Worm (Caenorhabditis elegans): ENCODE results near the gene ebp-1.
"Not testable (repeated sequence)": the region's sequence is repeated elsewhere in the genome, so short reads cannot be mapped to it uniquely, and the experiment has no call there.

Gene ebp-1

ce11 chrV:18055297-18056019 is 12.1 kb downstream of the ebp-1 start, which contains the start of the genes Y59A8B.25 and ebp-3:
TSS of gene Y59A8B.25 (minus strand) at chrV:18055397.
TSS of gene ebp-3 (plus strand) at chrV:18055969.
- TF ChIP-seq klf-2 (GFP tag; conservative IDR thresholded peaks at IDR 0.05); med-1 (GFP tag; optimal IDR thresholded peaks at IDR 0.05; ENCODE audit: insufficient read depth); T22C8.4 (GFP tag; IDR thresholded peaks at IDR 0.05): not testable (repeated sequence)

DNA sequence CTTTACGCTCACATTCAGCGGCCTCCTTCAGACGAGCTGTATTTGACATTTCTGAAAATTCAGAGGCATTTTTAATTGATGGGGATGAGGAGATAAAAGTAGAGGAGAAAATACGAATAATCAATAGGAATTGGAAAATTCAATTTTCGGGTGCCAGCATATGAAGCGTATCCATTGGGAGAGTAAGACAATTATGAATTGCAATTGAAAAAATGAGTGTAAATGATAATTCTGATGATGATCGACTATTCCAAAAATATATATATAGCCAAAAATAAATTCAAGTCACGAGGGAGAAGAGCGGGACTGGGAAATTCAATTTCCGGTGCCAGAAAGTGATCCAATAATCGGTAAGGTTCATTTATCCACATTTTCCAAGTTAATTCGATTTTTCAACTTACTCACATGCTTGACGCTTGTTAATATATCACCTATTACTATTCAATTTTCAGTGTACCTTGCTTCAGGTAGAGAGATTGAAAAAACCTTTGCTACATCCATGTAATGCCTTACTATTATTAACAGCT is 22.9 kb downstream of the ebp-1 start, which contains the start of gene Y59A8B.8:
Gene Y59A8B.8, minus strand, starts transcription at position 51 of the 527 bp plus-strand sequence.
- TF ChIP-seq tab-1 (GFP tag; IDR thresholded peaks at IDR 0.05) (no peak), ztf-23 (GFP tag; IDR thresholded peaks at IDR 0.05) (no peak), T22C8.4 (GFP tag; IDR thresholded peaks at IDR 0.05) (no peak), med-1 (GFP tag; optimal IDR thresholded peaks at IDR 0.05; ENCODE audit: insufficient read depth) (no peak), cog-1 (tag; optimal IDR thresholded peaks at IDR 0.05) (no peak), flt-1 (GFP tag; IDR thresholded peaks at IDR 0.05) (no peak), ref-1 (GFP tag; conservative IDR thresholded peaks at IDR 0.05) (no peak), ztf-29 (GFP tag; IDR thresholded peaks at IDR 0.05) (no peak), klf-2 (GFP tag; conservative IDR thresholded peaks at IDR 0.05) (no peak)

DNA sequence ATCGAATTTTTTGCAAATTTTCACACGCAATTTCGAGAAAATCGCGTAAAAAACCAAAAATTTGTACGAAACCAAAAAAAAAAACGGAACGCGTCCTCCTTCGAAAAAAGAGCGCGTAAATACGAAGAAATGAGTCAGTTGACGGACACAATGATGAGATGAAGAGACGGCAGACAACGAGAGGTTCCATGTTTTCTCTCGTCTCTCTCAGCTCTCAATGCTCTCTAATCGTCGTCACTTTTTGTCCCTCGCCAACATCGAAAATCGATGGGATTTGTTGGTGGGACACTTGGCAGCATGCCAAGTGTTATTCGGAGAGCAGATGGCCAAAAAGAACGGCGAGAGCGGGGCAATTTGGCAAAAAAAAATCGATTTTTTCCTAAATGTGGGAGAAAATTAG is 35.8 kb downstream of the ebp-1 start:
- TF ChIP-seq ztf-29 (GFP tag; IDR thresholded peaks at IDR 0.05) (no peak), klf-2 (GFP tag; conservative IDR thresholded peaks at IDR 0.05) (no peak), T22C8.4 (GFP tag; IDR thresholded peaks at IDR 0.05) (peak; percentile 92), cog-1 (tag; optimal IDR thresholded peaks at IDR 0.05) (peak; percentile 47)

- TF ChIP-seq tab-1 (GFP tag; IDR thresholded peaks at IDR 0.05) (no peak), T22C8.4 (GFP tag; IDR thresholded peaks at IDR 0.05) (no peak), flt-1 (GFP tag; IDR thresholded peaks at IDR 0.05) (no peak)
Observed at ce11 chrV:18081857-18082256, 38.5 kb downstream of the ebp-1 start, which contains the start of gene nova-1. TSS of gene nova-1 (minus strand) at chrV:18081957.

- TF ChIP-seq flt-1 (GFP tag; IDR thresholded peaks at IDR 0.05) (no peak), klf-2 (GFP tag; conservative IDR thresholded peaks at IDR 0.05) (no peak), tab-1 (GFP tag; IDR thresholded peaks at IDR 0.05) (no peak), ztf-23 (GFP tag; IDR thresholded peaks at IDR 0.05) (no peak)
Observed at ce11 chrV:18085150-18085833, 41.9 kb downstream of the ebp-1 start, which contains the start of gene fbxa-106. TSS of gene fbxa-106 (minus strand) at chrV:18085200.

- TF ChIP-seq ztf-29 (GFP tag; IDR thresholded peaks at IDR 0.05) (no peak), med-1 (GFP tag; optimal IDR thresholded peaks at IDR 0.05; ENCODE audit: insufficient read depth) (no peak)
Observed at ce11 chrV:18086174-18086661, 42.8 kb downstream of the ebp-1 start, which contains the start of gene Y59A8B.12. TSS of gene Y59A8B.12 (minus strand) at chrV:18086224.

DNA sequence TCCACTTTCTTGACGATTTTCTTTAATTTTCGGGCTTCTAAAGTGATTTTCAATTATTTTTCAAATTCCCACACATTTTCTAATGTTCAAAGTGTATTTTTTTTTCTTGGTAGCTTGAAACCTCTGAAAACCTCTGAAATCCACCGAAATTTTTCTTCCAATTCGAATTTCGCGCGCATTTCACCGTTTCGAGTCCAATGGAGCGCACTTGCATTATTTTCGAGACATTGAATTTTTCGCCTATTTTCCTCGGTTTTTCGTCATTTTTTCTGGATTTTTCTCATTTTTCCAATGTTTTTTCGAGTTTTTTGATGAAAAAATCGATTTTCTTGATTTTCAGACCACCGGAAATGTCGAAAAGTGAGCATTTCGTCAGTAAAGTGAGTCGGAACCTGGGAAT is 43.4 kb downstream of the ebp-1 start, which contains the start of gene slr-2:
Gene slr-2, plus strand, starts transcription at position 341 of the 400 bp plus-strand sequence.
- TF ChIP-seq T22C8.4 (GFP tag; IDR thresholded peaks at IDR 0.05) (no peak), ztf-23 (GFP tag; IDR thresholded peaks at IDR 0.05) (no peak), tab-1 (GFP tag; IDR thresholded peaks at IDR 0.05) (no peak), klf-2 (GFP tag; conservative IDR thresholded peaks at IDR 0.05) (no peak), ztf-29 (GFP tag; IDR thresholded peaks at IDR 0.05) (no peak), cog-1 (tag; optimal IDR thresholded peaks at IDR 0.05) (no peak)

- TF ChIP-seq ztf-29 (GFP tag; IDR thresholded peaks at IDR 0.05) (no peak), klf-2 (GFP tag; conservative IDR thresholded peaks at IDR 0.05) (no peak), tab-1 (GFP tag; IDR thresholded peaks at IDR 0.05) (no peak), cog-1 (tag; optimal IDR thresholded peaks at IDR 0.05) (no peak), flt-1 (GFP tag; IDR thresholded peaks at IDR 0.05) (no peak), med-1 (GFP tag; optimal IDR thresholded peaks at IDR 0.05; ENCODE audit: insufficient read depth) (no peak), T22C8.4 (GFP tag; IDR thresholded peaks at IDR 0.05) (no peak), ref-1 (GFP tag; conservative IDR thresholded peaks at IDR 0.05) (no peak), ztf-23 (GFP tag; IDR thresholded peaks at IDR 0.05) (no peak)
Observed at ce11 chrV:18091216-18091615, 47.8 kb downstream of the ebp-1 start.

DNA sequence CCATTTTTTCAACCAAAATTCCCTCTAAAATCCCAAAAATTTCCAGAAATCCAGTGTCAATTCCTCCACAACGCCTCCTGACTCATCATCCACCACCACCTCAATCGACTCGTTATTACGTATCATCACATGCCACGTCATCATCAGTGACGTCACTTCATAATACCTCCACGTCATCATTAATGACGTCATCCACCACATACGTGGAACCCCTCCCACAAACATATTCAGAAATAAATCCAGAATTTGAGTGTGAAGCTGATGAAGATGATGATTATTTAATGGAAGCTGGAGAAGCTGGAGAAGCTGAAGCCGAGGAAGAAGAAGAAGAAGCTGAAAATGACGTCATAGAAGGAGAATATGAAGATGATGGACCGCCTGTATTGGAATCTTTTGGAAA is 50.6 kb downstream of the ebp-1 start:
- no peak for TF ChIP-seq tab-1 (GFP tag; IDR thresholded peaks at IDR 0.05)
- TF ChIP-seq ref-1 (GFP tag; conservative IDR thresholded peaks at IDR 0.05), result no peak
- TF ChIP-seq klf-2 (GFP tag; conservative IDR thresholded peaks at IDR 0.05), result no peak
- TF ChIP-seq flt-1 (GFP tag; IDR thresholded peaks at IDR 0.05), result no peak
- no peak for TF ChIP-seq cog-1 (tag; optimal IDR thresholded peaks at IDR 0.05)
- TF ChIP-seq ztf-29 (GFP tag; IDR thresholded peaks at IDR 0.05), result no peak
- no peak for TF ChIP-seq med-1 (GFP tag; optimal IDR thresholded peaks at IDR 0.05; ENCODE audit: insufficient read depth)
- no peak for TF ChIP-seq T22C8.4 (GFP tag; IDR thresholded peaks at IDR 0.05)
- no peak for TF ChIP-seq ztf-23 (GFP tag; IDR thresholded peaks at IDR 0.05)

DNA sequence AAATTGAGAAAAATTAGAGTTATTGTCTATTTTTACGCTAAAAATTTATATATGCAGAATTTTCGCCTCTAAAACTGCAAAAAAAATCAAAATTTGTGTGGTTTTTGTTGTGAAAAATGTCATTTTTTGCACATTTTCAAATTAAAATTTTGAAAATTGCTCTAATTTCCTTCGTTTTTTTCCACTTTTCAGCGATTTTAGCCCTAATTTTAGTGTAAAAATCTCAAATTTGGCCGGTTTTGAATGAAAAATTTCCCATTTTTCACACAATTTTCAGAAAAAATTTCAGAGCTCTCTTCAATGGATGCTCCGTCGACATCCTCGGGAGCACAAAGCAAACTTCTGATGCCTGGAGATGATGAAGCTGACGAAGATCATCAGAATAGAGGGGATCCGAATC is 55.0 kb downstream of the ebp-1 start, which contains the start of gene par-4:
Gene par-4, plus strand, starts transcription at position 301 of the 400 bp plus-strand sequence.
- TF ChIP-seq cog-1 (tag; optimal IDR thresholded peaks at IDR 0.05) (no peak), ztf-29 (GFP tag; IDR thresholded peaks at IDR 0.05) (no peak), med-1 (GFP tag; optimal IDR thresholded peaks at IDR 0.05; ENCODE audit: insufficient read depth) (no peak), flt-1 (GFP tag; IDR thresholded peaks at IDR 0.05) (no peak)

Measured in whole organism, midembryonic.